Fruit fly (Drosophila melanogaster): ENCODE measurements around the gene CG17780.

DNA sequence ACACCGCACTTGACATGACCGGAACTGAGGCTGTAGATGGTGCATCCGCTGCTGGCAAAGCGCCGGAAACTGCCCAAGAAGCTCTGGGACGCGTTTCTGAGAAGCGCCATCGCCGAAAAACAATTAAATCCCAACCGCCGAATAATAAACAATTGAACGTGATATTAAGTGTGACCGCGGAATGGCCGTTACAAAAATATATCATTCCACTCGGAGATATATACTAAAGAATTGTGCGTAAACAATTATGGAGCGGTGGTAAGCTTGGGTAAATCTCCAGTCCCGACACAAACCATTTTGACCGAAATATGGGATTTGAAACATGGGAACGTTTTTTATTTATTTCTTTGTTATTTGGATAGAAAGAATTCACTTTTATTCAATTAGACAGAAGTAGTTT lies 24.9 kb downstream of the CG17780 start, which contains the start of gene CG18528:
- TF ChIP-seq EcR (GFP tag; optimal IDR thresholded peaks at IDR 0.05) (no peak), psq (optimal IDR thresholded peaks at IDR 0.05) (no peak)
